Fruit fly (Drosophila melanogaster) whole organism, embryonic: ENCODE measurements around the gene TyrRS.
A peak's percentile ranks its signal among the peaks of the same experiment; 100 is the strongest.

Experiments
- BEAF-32 ChIP-seq: fragments of 200-800 bp; sonication (Bioruptor generic); optimal IDR thresholded peaks from 3 replicates; lab custom pipeline; 2017; ENCODE audit warnings: missing biosample characterization, missing genetic modification characterization, mild to moderate bottlenecking, moderate library complexity, missing genetic modification reagents
- Bdp1 ChIP-seq: fragments of 200-800 bp; sonication (Bioruptor generic); optimal IDR thresholded peaks from 3 replicates; lab custom pipeline; 2016; ENCODE audit warnings: missing biosample characterization, missing genetic modification characterization
- CG10209 ChIP-seq: fragments of 200-800 bp; sonication (Bioruptor generic); optimal IDR thresholded peaks from 3 replicates; lab custom pipeline; 2017; ENCODE audit warnings: missing biosample characterization, mild to moderate bottlenecking, missing genetic modification characterization, missing genetic modification reagents
- CG1024 ChIP-seq: fragments of 200-800 bp; sonication (Bioruptor generic); IDR thresholded peaks from 2 replicates; pipeline ENCODE4 v1.3.6; 2022; ENCODE audit warnings: missing biosample characterization, missing genetic modification characterization
- CG11456 ChIP-seq: fragments of 200-800 bp; sonication (Bioruptor generic); IDR thresholded peaks from 3 replicates; pipeline ENCODE4 v1.3.6; 2022; ENCODE audit warnings: missing biosample characterization, missing genetic modification characterization
- CG14441 ChIP-seq: fragments of 200-800 bp; sonication (Bioruptor generic); IDR thresholded peaks from 2 replicates; pipeline ENCODE4 v1.3.6; 2022; ENCODE audit warnings: missing biosample characterization, missing genetic modification characterization
- CG14710 ChIP-seq: fragments of 200-800 bp; sonication (Bioruptor generic); optimal IDR thresholded peaks from 3 replicates; lab custom pipeline; 2019; ENCODE audit warnings: missing biosample characterization, mild to moderate bottlenecking, missing genetic modification characterization, moderate library complexity
- CG15073 ChIP-seq: fragments of 200-800 bp; sonication (Bioruptor generic); optimal IDR thresholded peaks from 2 replicates; lab custom pipeline; 2016; ENCODE audit warnings: missing biosample characterization, missing genetic modification characterization
- CG1602 ChIP-seq: fragments of 200-800 bp; sonication (Bioruptor generic); optimal IDR thresholded peaks from 3 replicates; lab custom pipeline; 2016; ENCODE audit warnings: missing biosample characterization, missing genetic modification characterization
- CG17612 ChIP-seq: fragments of 200-800 bp; sonication (Bioruptor generic); IDR thresholded peaks from 2 replicates; pipeline ENCODE4 v1.3.6; 2022; ENCODE audit warnings: missing biosample characterization, missing genetic modification characterization
- CG17802 ChIP-seq: fragments of 200-800 bp; sonication (Bioruptor generic); optimal IDR thresholded peaks from 2 replicates; lab custom pipeline; 2018; ENCODE audit warnings: missing biosample characterization, mild to moderate bottlenecking, missing genetic modification characterization, moderate library complexity
- CG2202 ChIP-seq: fragments of 200-800 bp; sonication (Bioruptor generic); optimal IDR thresholded peaks from 2 replicates; lab custom pipeline; 2018; ENCODE audit warnings: missing biosample characterization, mild to moderate bottlenecking, missing genetic modification characterization
- CG2889 ChIP-seq: fragments of 200-800 bp; sonication (Bioruptor generic); IDR thresholded peaks from 3 replicates; pipeline ENCODE4 v1.3.6; 2022; ENCODE audit warnings: missing biosample characterization, missing genetic modification characterization
- CG4707 ChIP-seq: fragments of 200-800 bp; sonication (Bioruptor generic); optimal IDR thresholded peaks from 2 replicates; lab custom pipeline; 2018; ENCODE audit warnings: missing biosample characterization, mild to moderate bottlenecking, missing genetic modification characterization, moderate library complexity
- CG6654 ChIP-seq: fragments of 200-800 bp; sonication (Bioruptor generic); optimal IDR thresholded peaks from 2 replicates; lab custom pipeline; 2017; ENCODE audit warnings: missing biosample characterization, mild to moderate bottlenecking, missing genetic modification characterization
- CG6791 ChIP-seq: fragments of 200-800 bp; sonication (Bioruptor generic); IDR thresholded peaks from 3 replicates; pipeline ENCODE4 v1.3.6; 2022; ENCODE audit warnings: missing biosample characterization, missing genetic modification characterization; ENCODE audit not compliant: partially characterized antibody
- CG8359 ChIP-seq: fragments of 200-800 bp; sonication (Bioruptor generic); optimal IDR thresholded peaks from 2 replicates; lab custom pipeline; 2017; ENCODE audit warnings: missing biosample characterization, mild to moderate bottlenecking, missing genetic modification characterization, borderline replicate concordance
- CG8765 ChIP-seq: fragments of 200-800 bp; sonication (Bioruptor generic); IDR thresholded peaks from 2 replicates; pipeline ENCODE4 v1.3.6; 2022; ENCODE audit warnings: missing biosample characterization, missing genetic modification characterization
- CG8944 ChIP-seq: fragments of 200-800 bp; sonication (Bioruptor generic); optimal IDR thresholded peaks from 3 replicates; lab custom pipeline; 2016; ENCODE audit warnings: missing biosample characterization, missing genetic modification characterization
- D ChIP-seq, 2 experiments: fragments of 200-800 bp in 1 of 2; fragments of >200 bp in 1 of 2; sonication (Bioruptor generic) in 1 of 2; optimal IDR thresholded peaks; 2 replicates in 1 of 2; 3 replicates in 1 of 2; lab custom pipeline; 2017; ENCODE audit warnings: mild to moderate bottlenecking in 1 of 2, missing biosample characterization in 1 of 2, missing genetic modification characterization in 1 of 2, missing genetic modification reagents in 1 of 2
- Deaf1 ChIP-seq: fragments of 200-800 bp; optimal IDR thresholded peaks from 3 replicates; lab custom pipeline; 2019; ENCODE audit warnings: missing biosample characterization, mild to moderate bottlenecking, missing genetic modification characterization, moderate library complexity
- Ets97D ChIP-seq: fragments of 200-800 bp; sonication (Bioruptor generic); optimal IDR thresholded peaks from 3 replicates; lab custom pipeline; 2016; ENCODE audit warnings: missing biosample characterization, missing genetic modification characterization
- Hmx ChIP-seq: fragments of 200-800 bp; sonication (Bioruptor generic); optimal IDR thresholded peaks from 2 replicates; lab custom pipeline; 2016; ENCODE audit warnings: missing biosample characterization, missing genetic modification characterization
- Hr3 ChIP-seq: fragments of 200-800 bp; sonication (Bioruptor generic); optimal IDR thresholded peaks from 3 replicates; lab custom pipeline; 2016; ENCODE audit warnings: missing biosample characterization, missing genetic modification characterization
- Jarid2 ChIP-seq: fragments of 200-800 bp; sonication (Bioruptor generic); optimal IDR thresholded peaks from 3 replicates; lab custom pipeline; 2017; ENCODE audit warnings: mild to moderate bottlenecking, missing biosample characterization, missing genetic modification reagents, missing genetic modification characterization
- MESR4 ChIP-seq: fragments of 200-800 bp; sonication (Bioruptor generic); optimal IDR thresholded peaks from 2 replicates; lab custom pipeline; 2018; ENCODE audit warnings: missing biosample characterization, mild to moderate bottlenecking, missing genetic modification characterization, moderate library complexity
- MTF-1 ChIP-seq: fragments of 200-800 bp; sonication (Bioruptor generic); optimal IDR thresholded peaks from 2 replicates; lab custom pipeline; 2018; ENCODE audit warnings: missing biosample characterization, mild to moderate bottlenecking, missing genetic modification characterization, borderline replicate concordance
- NK7.1 ChIP-seq: fragments of 200-800 bp; sonication (Bioruptor generic); optimal IDR thresholded peaks from 3 replicates; lab custom pipeline; 2016; ENCODE audit warnings: missing biosample characterization, missing genetic modification characterization
- Poxn ChIP-seq: fragments of 200-800 bp; sonication (Bioruptor generic); IDR thresholded peaks from 2 replicates; pipeline ENCODE4 v1.3.6; 2022; ENCODE audit warnings: missing biosample characterization, missing genetic modification characterization
- Tbp ChIP-seq: fragments of >200 bp; optimal IDR thresholded peaks from 2 replicates; lab custom pipeline; 2018; ENCODE audit warnings: missing biosample characterization, missing genetic modification characterization
- az2 ChIP-seq: fragments of 200-800 bp; sonication (Bioruptor generic); optimal IDR thresholded peaks from 3 replicates; lab custom pipeline; 2016; ENCODE audit warnings: missing biosample characterization, missing genetic modification characterization
- chif ChIP-seq, 2 experiments: fragments of 200-800 bp; sonication (Bioruptor generic); optimal IDR thresholded peaks; 3 replicates each; lab custom pipeline; 2016; ENCODE audit warnings: missing biosample characterization in 2 of 2, missing genetic modification characterization in 2 of 2
- ci ChIP-seq: fragments of 200-800 bp; sonication (Bioruptor generic); IDR thresholded peaks from 3 replicates; pipeline ENCODE4 v1.3.6; 2022; ENCODE audit warnings: missing biosample characterization, missing genetic modification characterization
- danr ChIP-seq: fragments of 200-800 bp; sonication (Bioruptor generic); IDR thresholded peaks from 2 replicates; pipeline ENCODE4 v1.3.6; 2022; ENCODE audit warnings: missing biosample characterization, missing genetic modification characterization
- her ChIP-seq: fragments of 200-800 bp; sonication (Bioruptor generic); optimal IDR thresholded peaks from 2 replicates; lab custom pipeline; 2016; ENCODE audit warnings: missing biosample characterization, missing genetic modification characterization
- nerfin-2 ChIP-seq: fragments of 200-800 bp; sonication (Bioruptor generic); IDR thresholded peaks from 2 replicates; pipeline ENCODE4 v1.3.6; 2022; ENCODE audit warnings: missing biosample characterization, missing genetic modification characterization; ENCODE audit not compliant: partially characterized antibody
- pan ChIP-seq, 4 experiments: fragments of >200 bp in 3 of 4; fragments of 200-800 bp in 1 of 4; sonication (Bioruptor generic) in 1 of 4; optimal IDR thresholded peaks in 3 of 4; IDR thresholded peaks in 1 of 4; 2 replicates each; pipeline versions ENCODE4 v1.3.6 to Lab custom; 2017 to 2022; ENCODE audit warnings: missing biosample characterization in 2 of 4, missing genetic modification characterization in 2 of 4, mixed read lengths in 1 of 4
- pb ChIP-seq: fragments of 200-800 bp; sonication (Bioruptor generic); optimal IDR thresholded peaks from 3 replicates; lab custom pipeline; 2016; ENCODE audit warnings: missing biosample characterization, missing genetic modification characterization
- pita ChIP-seq: fragments of 200-800 bp; sonication (Bioruptor generic); optimal IDR thresholded peaks from 2 replicates; lab custom pipeline; 2017; ENCODE audit warnings: missing biosample characterization, mild to moderate bottlenecking, missing genetic modification characterization
- psq ChIP-seq: fragments of 200-800 bp; sonication (Bioruptor generic); optimal IDR thresholded peaks from 2 replicates; lab custom pipeline; 2017; ENCODE audit warnings: missing biosample characterization, missing genetic modification characterization
- pum ChIP-seq: fragments of 200-800 bp; sonication (Bioruptor generic); optimal IDR thresholded peaks from 2 replicates; lab custom pipeline; 2016; ENCODE audit warnings: missing biosample characterization, missing genetic modification characterization
- sens ChIP-seq: fragments of 200-800 bp; sonication (Bioruptor generic); peaks from one replicate; lab custom pipeline; 2016; ENCODE audit warnings: missing biosample characterization, missing genetic modification characterization
- shn ChIP-seq: fragments of 200-800 bp; sonication (Bioruptor generic); optimal IDR thresholded peaks from 3 replicates; lab custom pipeline; 2016; ENCODE audit warnings: missing biosample characterization, missing genetic modification characterization
- sisA ChIP-seq: fragments of 200-800 bp; sonication (Bioruptor generic); IDR thresholded peaks from 2 replicates; pipeline ENCODE4 v1.3.6; 2022; ENCODE audit warnings: missing biosample characterization, missing genetic modification characterization
- sob ChIP-seq: fragments of 200-800 bp; sonication (Bioruptor generic); IDR thresholded peaks from 2 replicates; pipeline ENCODE4 v1.3.6; 2022; ENCODE audit warnings: missing biosample characterization, missing genetic modification characterization
- stwl ChIP-seq: fragments of 200-800 bp; sonication (Bioruptor generic); optimal IDR thresholded peaks from 3 replicates; lab custom pipeline; 2018; ENCODE audit warnings: missing biosample characterization, mild to moderate bottlenecking, missing genetic modification characterization, moderate library complexity
- toy ChIP-seq: fragments of 200-800 bp; sonication (Bioruptor generic); IDR thresholded peaks from 2 replicates; pipeline ENCODE4 v1.3.6; 2022; ENCODE audit warnings: missing biosample characterization, missing genetic modification characterization
- tup ChIP-seq: fragments of 200-800 bp; sonication (Bioruptor generic); optimal IDR thresholded peaks from 2 replicates; lab custom pipeline; 2016; ENCODE audit warnings: missing biosample characterization, mild to moderate bottlenecking, missing genetic modification characterization, moderate library complexity

The TyrRS gene

DNA sequence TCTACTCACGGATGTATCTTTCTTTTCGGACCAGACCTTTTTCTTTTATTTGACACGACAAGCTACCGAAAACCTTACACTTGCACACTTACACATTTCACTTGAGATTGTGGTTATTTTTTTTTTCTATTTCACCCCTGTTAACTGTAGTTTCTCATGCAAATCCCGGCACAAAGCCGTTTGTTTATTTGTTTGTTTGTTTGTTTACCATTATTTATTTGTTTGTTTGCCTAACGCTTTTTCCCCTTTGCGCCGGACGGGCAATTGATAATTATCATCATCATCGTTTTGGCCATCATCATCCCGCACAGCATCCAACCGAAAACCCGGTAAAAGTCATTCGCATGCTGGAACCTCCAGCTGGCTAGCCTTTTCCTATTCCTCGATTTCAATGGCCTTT is 12.0 kb upstream of the TyrRS start (continued):
- TF ChIP-seq sens (peak; percentile 49), Tbp (GFP tag; lab: Kevin White, UChicago) (no peak), ci (GFP tag; lab: Robert Waterston, UW) (0 out of 3 replicates have a peak, but pooled peaks have one; percentile 23), CG11456 (GFP tag; lab: Robert Waterston, UW) (0 out of 3 replicates have a peak, but pooled peaks have one; percentile 26)

dm6 chr3L:16429451-16429850 is 10.3 kb upstream of the TyrRS start:
- TF ChIP-seq CG4707 (GFP tag; lab: Kevin White, UChicago) (peak; percentile 68), stwl (tag; lab: Kevin White, UChicago) (no peak), CG17612 (GFP tag; lab: Robert Waterston, UW) (no peak), pum (GFP tag; lab: Kevin White, UChicago) (no peak), CG6654 (GFP tag; lab: Kevin White, UChicago) (no peak), toy (no peak), CG1602 (GFP tag; lab: Kevin White, UChicago) (no peak), CG17802 (tag; lab: Kevin White, UChicago) (no peak), sisA (GFP tag; lab: Robert Waterston, UW) (no peak), Hr3 (GFP tag; lab: Kevin White, UChicago) (no peak), danr (GFP tag; lab: Robert Waterston, UW) (no peak), chif (GFP tag; optimal IDR thresholded peaks at IDR 0.05; lab: Kevin White, UChicago) (no peak), psq (GFP tag; lab: Kevin White, UChicago) (no peak), CG6791 (GFP tag; lab: Robert Waterston, UW) (no peak), nerfin-2 (GFP tag; lab: Robert Waterston, UW) (no peak), CG15073 (GFP tag; lab: Kevin White, UChicago) (no peak), CG1024 (peak; percentile 53; the same call in 1 of the 2 replicates), pan (optimal IDR thresholded peaks at IDR 0.05; lab: Kevin White, UChicago) (no peak), pan (GFP tag; optimal IDR thresholded peaks at IDR 0.05 in 1 of 2, IDR thresholded peaks at IDR 0.05 in 1 of 2) (no peak), tup (GFP tag; lab: Kevin White, UChicago) (no peak), Hmx (GFP tag; lab: Kevin White, UChicago) (no peak), CG11456 (GFP tag; lab: Robert Waterston, UW) (no peak), Poxn (GFP tag; lab: Robert Waterston, UW) (no peak), Ets97D (GFP tag; lab: Kevin White, UChicago) (no peak), CG14441 (no peak; the same call in 1 of the 2 replicates), CG10209 (GFP tag; lab: Kevin White, UChicago) (peak; percentile 4), pb (GFP tag; lab: Kevin White, UChicago) (no peak), sob (GFP tag; lab: Robert Waterston, UW) (no peak), NK7.1 (GFP tag; lab: Kevin White, UChicago) (no peak), shn (GFP tag; lab: Kevin White, UChicago) (no peak), CG8944 (GFP tag; lab: Kevin White, UChicago) (no peak), Deaf1 (tag; lab: Kevin White, UChicago) (no peak), MTF-1 (GFP tag; lab: Kevin White, UChicago) (peak; percentile 19), sens (peak; percentile 58), CG2889 (GFP tag; lab: Robert Waterston, UW) (no peak), Bdp1 (GFP tag; lab: Kevin White, UChicago) (no peak), pita (GFP tag; lab: Kevin White, UChicago) (no peak), CG8359 (GFP tag; lab: Kevin White, UChicago) (peak; percentile 10), Jarid2 (GFP tag; lab: Kevin White, UChicago) (no peak), CG2202 (tag; lab: Kevin White, UChicago) (no peak), BEAF-32 (GFP tag; lab: Kevin White, UChicago) (no peak), MESR4 (no peak), her (GFP tag; lab: Kevin White, UChicago) (no peak), CG8765 (GFP tag; lab: Robert Waterston, UW) (no peak), az2 (GFP tag; lab: Kevin White, UChicago) (no peak), D (optimal IDR thresholded peaks at IDR 0.05; lab: Kevin White, UChicago) (no peak), D (GFP tag; optimal IDR thresholded peaks at IDR 0.05; lab: Kevin White, UChicago) (no peak), CG14710 (tag; lab: Kevin White, UChicago) (no peak)
